Worm (Caenorhabditis elegans): ENCODE results near the gene mtm-9.

ce11 chrV:3712192-3712591 is 31.2 kb upstream of the mtm-9 start:
- TF ChIP-seq zim-3 (tag; optimal IDR thresholded peaks at IDR 0.05) (no peak), dpl-1 (GFP tag; optimal IDR thresholded peaks at IDR 0.05) (no peak), die-1 (tag; optimal IDR thresholded peaks at IDR 0.05) (no peak), nhr-90 (tag; optimal IDR thresholded peaks at IDR 0.05) (no peak), unc-62 (GFP tag; optimal IDR thresholded peaks at IDR 0.05) (no peak), rpc-1 (optimal IDR thresholded peaks at IDR 0.05) (no peak), rpc-1 (tag; optimal IDR thresholded peaks at IDR 0.05) (no peak), pha-4 (tag; optimal IDR thresholded peaks at IDR 0.05) (no peak)
